ENCODE assay signal across 1 fruit fly cellular context in the genomic region with DNA sequence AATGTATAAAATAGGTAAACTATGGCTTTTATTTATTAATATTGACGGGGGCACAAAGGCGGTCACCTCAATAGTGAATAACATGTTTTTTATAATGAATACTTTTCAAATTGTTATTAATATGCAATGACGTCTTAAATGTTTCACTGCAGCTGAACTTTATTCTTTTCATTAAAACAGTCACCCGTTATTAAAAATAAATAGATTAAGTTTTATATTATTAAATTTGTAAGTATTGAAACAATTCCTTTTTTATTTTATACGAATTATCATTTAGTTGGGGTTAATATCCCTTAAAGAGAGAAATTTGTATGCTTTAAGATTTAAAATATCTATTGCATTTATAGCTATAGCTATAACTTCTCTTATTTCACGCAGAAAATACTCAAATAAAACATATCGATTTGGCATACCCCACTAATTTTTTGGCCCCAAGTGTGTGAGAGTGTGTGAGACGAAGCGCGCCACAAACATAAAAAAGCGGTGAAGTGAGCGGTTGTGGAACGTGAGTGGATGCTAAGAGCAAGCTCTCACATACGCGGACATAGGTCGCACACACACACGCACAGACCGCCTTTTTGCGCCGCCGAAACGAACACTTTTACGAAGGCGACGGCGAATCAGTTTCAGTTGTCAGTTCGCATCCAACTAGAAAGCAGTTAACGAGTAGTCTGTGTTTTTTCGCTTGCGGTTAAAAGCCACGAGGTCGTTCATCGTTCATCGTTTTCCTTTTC.
TF ChIP-seq lines count a peak whose summit lies in the region.

A gene (plus strand): TSS at position 626 of the 734 bp plus-strand sequence.

TF ChIP-seq in whole organism, embryonic, 481 proteins besides CTCF, POLR2A, EP300 and RAD21 (continued from another document and continues in another):
- TF ChIP-seq HmgD (GFP tag; optimal IDR thresholded peaks at IDR 0.05; lab: Kevin White, UChicago) (peak; percentile 35), sim (GFP tag; IDR thresholded peaks at IDR 0.05; lab: Robert Waterston, UW) (no peak), Fer1 (GFP tag; optimal IDR thresholded peaks at IDR 0.05; lab: Kevin White, UChicago) (peak; percentile 83), CG10267 (tag; optimal IDR thresholded peaks at IDR 0.05; lab: Kevin White, UChicago) (peak; percentile 80), tap (tag; optimal IDR thresholded peaks at IDR 0.05; lab: Kevin White, UChicago) (peak; percentile 79), CG6791 (GFP tag; IDR thresholded peaks at IDR 0.05; lab: Robert Waterston, UW; ENCODE audit: partially characterized antibody) (no peak), CG16863 (GFP tag; optimal IDR thresholded peaks at IDR 0.05; lab: Kevin White, UChicago) (no peak), dm (GFP tag; optimal IDR thresholded peaks at IDR 0.05; lab: Kevin White, UChicago) (peak; percentile 74), fd96Cb (tag; optimal IDR thresholded peaks at IDR 0.05; lab: Kevin White, UChicago) (peak; percentile 81), Optix (GFP tag; IDR thresholded peaks at IDR 0.05; lab: Robert Waterston, UW) (no peak), CG8089 (GFP tag; optimal IDR thresholded peaks at IDR 0.05; lab: Kevin White, UChicago) (no peak), amos (GFP tag; IDR thresholded peaks at IDR 0.05; lab: Robert Waterston, UW; ENCODE audit: partially characterized antibody) (no peak; the same call in 1 of the 2 replicates), btn (GFP tag; optimal IDR thresholded peaks at IDR 0.05; lab: Kevin White, UChicago) (no peak), CG13775 (GFP tag; optimal IDR thresholded peaks at IDR 0.05; lab: Kevin White, UChicago) (peak; percentile 82), CG9215 (GFP tag; IDR thresholded peaks at IDR 0.05; lab: Robert Waterston, UW) (no peak), dan (GFP tag; IDR thresholded peaks at IDR 0.05; lab: Robert Waterston, UW) (no peak), Lpt (GFP tag; optimal IDR thresholded peaks at IDR 0.05; lab: Kevin White, UChicago) (no peak), ash1 (GFP tag; optimal IDR thresholded peaks at IDR 0.05; lab: Kevin White, UChicago) (no peak), CG10543 (GFP tag; optimal IDR thresholded peaks at IDR 0.05; lab: Kevin White, UChicago) (peak; percentile 35), MBD-R2 (GFP tag; IDR thresholded peaks at IDR 0.05; lab: Robert Waterston, UW) (peak; percentile 37; the same call in 1 of the 2 replicates), sqz (GFP tag; optimal IDR thresholded peaks at IDR 0.05; lab: Kevin White, UChicago) (peak; percentile 62), tna (GFP tag; IDR thresholded peaks at IDR 0.05; lab: Robert Waterston, UW; ENCODE audit: partially characterized antibody) (peak; percentile 34; the same call in 1 of the 2 replicates), Elba2 (GFP tag; optimal IDR thresholded peaks at IDR 0.05; lab: Kevin White, UChicago) (no peak), nerfin-2 (GFP tag; IDR thresholded peaks at IDR 0.05; lab: Robert Waterston, UW; ENCODE audit: partially characterized antibody) (no peak), tgo (GFP tag; IDR thresholded peaks at IDR 0.05; lab: Robert Waterston, UW) (peak; percentile 63; the same call in 2 of the 3 replicates), C15 (GFP tag; IDR thresholded peaks at IDR 0.05; lab: Robert Waterston, UW) (no peak), CoRest (tag; optimal IDR thresholded peaks at IDR 0.05; lab: Kevin White, UChicago) (peak; percentile 95), CG4282 (GFP tag; optimal IDR thresholded peaks at IDR 0.05; lab: Kevin White, UChicago) (no peak), Atf-2 (GFP tag; optimal IDR thresholded peaks at IDR 0.05; lab: Kevin White, UChicago) (no peak), tin (GFP tag; optimal IDR thresholded peaks at IDR 0.05; lab: Kevin White, UChicago) (peak; percentile 46), al (GFP tag; IDR thresholded peaks at IDR 0.05; lab: Robert Waterston, UW) (peak; percentile 50; the same call in 1 of the 2 replicates), CG4707 (GFP tag; optimal IDR thresholded peaks at IDR 0.05; lab: Kevin White, UChicago) (peak; percentile 7), CG7786 (GFP tag; optimal IDR thresholded peaks at IDR 0.05; lab: Kevin White, UChicago) (no peak), Mad (GFP tag; optimal IDR thresholded peaks at IDR 0.05; lab: Kevin White, UChicago) (peak; percentile 6), nerfin-1 (tag; optimal IDR thresholded peaks at IDR 0.05; lab: Kevin White, UChicago) (peak; percentile 80), Dfd (GFP tag; optimal IDR thresholded peaks at IDR 0.05; lab: Kevin White, UChicago) (no peak), ftz-f1 (GFP tag; optimal IDR thresholded peaks at IDR 0.05; lab: Kevin White, UChicago) (peak; percentile 76), CG18262 (tag; optimal IDR thresholded peaks at IDR 0.05; lab: Kevin White, UChicago) (peak; percentile 93), salm (tag; optimal IDR thresholded peaks at IDR 0.05; lab: Kevin White, UChicago) (peak; percentile 79), NFAT (GFP tag; IDR thresholded peaks at IDR 0.05; lab: Robert Waterston, UW) (no peak), dati (GFP tag; IDR thresholded peaks at IDR 0.05; lab: Robert Waterston, UW) (no peak), Camta (GFP tag; optimal IDR thresholded peaks at IDR 0.05; lab: Kevin White, UChicago) (peak; percentile 31), sr (GFP tag; IDR thresholded peaks at IDR 0.05; lab: Robert Waterston, UW) (no peak), CG15514 (GFP tag; optimal IDR thresholded peaks at IDR 0.05; lab: Kevin White, UChicago) (peak; percentile 41), CG17912 (GFP tag; optimal IDR thresholded peaks at IDR 0.05; lab: Kevin White, UChicago) (peak; percentile 12), pzg (GFP tag; optimal IDR thresholded peaks at IDR 0.05; lab: Kevin White, UChicago) (no peak), CG17802 (tag; optimal IDR thresholded peaks at IDR 0.05; lab: Kevin White, UChicago) (peak; percentile 50), chm (GFP tag; IDR thresholded peaks at IDR 0.05; lab: Robert Waterston, UW) (peak; percentile 71; the same call in 1 of the 2 replicates), MTF-1 (GFP tag; optimal IDR thresholded peaks at IDR 0.05; lab: Kevin White, UChicago; ENCODE audit: borderline replicate concordance) (no peak), CG17829 (tag; optimal IDR thresholded peaks at IDR 0.05; lab: Kevin White, UChicago) (peak; percentile 86), CG1792 (GFP tag; optimal IDR thresholded peaks at IDR 0.05; lab: Kevin White, UChicago) (no peak), dmrt99B (tag; optimal IDR thresholded peaks at IDR 0.05; lab: Kevin White, UChicago) (peak; percentile 91), Sox100B (GFP tag; optimal IDR thresholded peaks at IDR 0.05; lab: Kevin White, UChicago) (peak; percentile 94), gsb (GFP tag; IDR thresholded peaks at IDR 0.05; lab: Robert Waterston, UW) (no peak), CG9797 (GFP tag; optimal IDR thresholded peaks at IDR 0.05; lab: Kevin White, UChicago) (no peak), CkIIα-i1 (GFP tag; IDR thresholded peaks at IDR 0.05; lab: Robert Waterston, UW) (no peak), kay (GFP tag; optimal IDR thresholded peaks at IDR 0.05; lab: Kevin White, UChicago) (peak; percentile 6), CG5953 (GFP tag; IDR thresholded peaks at IDR 0.05; lab: Robert Waterston, UW) (0 out of 2 replicates have a peak, but pooled peaks have one; percentile 42), CG15696 (tag; optimal IDR thresholded peaks at IDR 0.05; lab: Kevin White, UChicago) (peak; percentile 41), CG8478 (optimal IDR thresholded peaks at IDR 0.05; lab: Kevin White, UChicago) (no peak), CG1024 (GFP tag; IDR thresholded peaks at IDR 0.05; lab: Robert Waterston, UW) (no peak), CG32532 (GFP tag; IDR thresholded peaks at IDR 0.05; lab: Robert Waterston, UW) (peak; percentile 76), CG10274 (GFP tag; optimal IDR thresholded peaks at IDR 0.05; lab: Kevin White, UChicago) (peak; percentile 63), BtbVII (GFP tag; optimal IDR thresholded peaks at IDR 0.05; lab: Kevin White, UChicago) (peak; percentile 90), Chrac-16 (GFP tag; optimal IDR thresholded peaks at IDR 0.05; lab: Kevin White, UChicago) (peak; percentile 59), Sry-β (GFP tag; optimal IDR thresholded peaks at IDR 0.05; lab: Kevin White, UChicago) (peak; percentile 43), HHEX (GFP tag; optimal IDR thresholded peaks at IDR 0.05; lab: Kevin White, UChicago) (peak; percentile 89), CG16813 (GFP tag; IDR thresholded peaks at IDR 0.05; lab: Robert Waterston, UW; ENCODE audit: partially characterized antibody) (no peak), fd3F (GFP tag; optimal IDR thresholded peaks at IDR 0.05; lab: Kevin White, UChicago) (peak; percentile 77), CG5245 (GFP tag; optimal IDR thresholded peaks at IDR 0.05; lab: Kevin White, UChicago) (no peak), ken (GFP tag; IDR thresholded peaks at IDR 0.05; lab: Robert Waterston, UW) (peak; percentile 24; the same call in 2 of the 3 replicates), Hr3 (GFP tag; optimal IDR thresholded peaks at IDR 0.05; lab: Kevin White, UChicago) (peak; percentile 78), CG12219 (GFP tag; optimal IDR thresholded peaks at IDR 0.05; lab: Kevin White, UChicago) (peak; percentile 50), CG1603 (tag; optimal IDR thresholded peaks at IDR 0.05; lab: Kevin White, UChicago) (peak; percentile 25), klu (GFP tag; IDR thresholded peaks at IDR 0.05; lab: Robert Waterston, UW) (peak; percentile 26; the same call in 1 of the 2 replicates), h (optimal IDR thresholded peaks at IDR 0.05; lab: Kevin White, UChicago) (no peak), Drgx (GFP tag; IDR thresholded peaks at IDR 0.05; lab: Robert Waterston, UW) (peak; percentile 45), CG14441 (GFP tag; IDR thresholded peaks at IDR 0.05; lab: Robert Waterston, UW) (peak; percentile 67; the same call in 1 of the 2 replicates), zfh1 (GFP tag; IDR thresholded peaks at IDR 0.05; lab: Robert Waterston, UW) (0 out of 3 replicates have a peak, but pooled peaks have one; percentile 41), Xrp1 (GFP tag; IDR thresholded peaks at IDR 0.05; lab: Robert Waterston, UW) (peak; percentile 49), zen2 (GFP tag; IDR thresholded peaks at IDR 0.05; lab: Robert Waterston, UW; ENCODE audit: partially characterized antibody) (no peak), disco-r (GFP tag; optimal IDR thresholded peaks at IDR 0.05; lab: Kevin White, UChicago) (no peak), schlank (tag; optimal IDR thresholded peaks at IDR 0.05; lab: Kevin White, UChicago) (no peak), CG10431 (GFP tag; optimal IDR thresholded peaks at IDR 0.05; lab: Kevin White, UChicago) (peak; percentile 32), CG4730 (GFP tag; IDR thresholded peaks at IDR 0.05; lab: Robert Waterston, UW) (no peak; the same call in 1 of the 2 replicates), Poxn (GFP tag; IDR thresholded peaks at IDR 0.05; lab: Robert Waterston, UW) (no peak), zf30C (GFP tag; optimal IDR thresholded peaks at IDR 0.05; lab: Kevin White, UChicago) (no peak), CG10366 (GFP tag; IDR thresholded peaks at IDR 0.05; lab: Robert Waterston, UW) (peak; percentile 49; the same call in 1 of the 2 replicates), CG11695 (GFP tag; IDR thresholded peaks at IDR 0.05; lab: Robert Waterston, UW) (peak; percentile 75), cas (GFP tag; IDR thresholded peaks at IDR 0.05; lab: Robert Waterston, UW) (no peak), Fer3 (tag; optimal IDR thresholded peaks at IDR 0.05; lab: Kevin White, UChicago) (peak; percentile 83), Jarid2 (GFP tag; optimal IDR thresholded peaks at IDR 0.05; lab: Kevin White, UChicago) (peak; percentile 89), Dp (GFP tag; optimal IDR thresholded peaks at IDR 0.05; lab: Kevin White, UChicago) (no peak), CG2889 (GFP tag; IDR thresholded peaks at IDR 0.05; lab: Robert Waterston, UW) (no peak), ab (GFP tag; optimal IDR thresholded peaks at IDR 0.05; lab: Kevin White, UChicago) (no peak), CG7987 (GFP tag; optimal IDR thresholded peaks at IDR 0.05; lab: Kevin White, UChicago) (no peak), YL-1 (GFP tag; optimal IDR thresholded peaks at IDR 0.05; lab: Kevin White, UChicago) (peak; percentile 26), CG3163 (GFP tag; optimal IDR thresholded peaks at IDR 0.05; lab: Kevin White, UChicago) (peak; percentile 83), CG11456 (GFP tag; IDR thresholded peaks at IDR 0.05; lab: Robert Waterston, UW) (peak; percentile 52; the same call in 2 of the 3 replicates), oc (tag; optimal IDR thresholded peaks at IDR 0.05; lab: Kevin White, UChicago) (peak; percentile 14), so (GFP tag; IDR thresholded peaks at IDR 0.05; lab: Robert Waterston, UW) (peak; percentile 46; the same call in 1 of the 3 replicates), CG11398 (GFP tag; optimal IDR thresholded peaks at IDR 0.05; lab: Kevin White, UChicago) (no peak), Med (GFP tag; lab: Kevin White, UChicago) (peak; percentile 82), Myb (GFP tag; optimal IDR thresholded peaks at IDR 0.05; lab: Kevin White, UChicago) (no peak), CG2678 (tag; optimal IDR thresholded peaks at IDR 0.05; lab: Kevin White, UChicago) (peak; percentile 96), CG17568 (GFP tag; optimal IDR thresholded peaks at IDR 0.05; lab: Kevin White, UChicago) (peak; percentile 38), CG3838 (GFP tag; optimal IDR thresholded peaks at IDR 0.05; lab: Kevin White, UChicago) (no peak), CG1233 (GFP tag; optimal IDR thresholded peaks at IDR 0.05; lab: Kevin White, UChicago) (peak; percentile 77), trem (tag; optimal IDR thresholded peaks at IDR 0.05; lab: Kevin White, UChicago) (peak; percentile 60), fru (optimal IDR thresholded peaks at IDR 0.05; lab: Kevin White, UChicago) (no peak), jing (GFP tag; optimal IDR thresholded peaks at IDR 0.05; lab: Kevin White, UChicago) (peak; percentile 9), da (GFP tag; optimal IDR thresholded peaks at IDR 0.05; lab: Kevin White, UChicago) (no peak), ssp (GFP tag; IDR thresholded peaks at IDR 0.05; lab: Robert Waterston, UW) (peak; percentile 36; the same call in 1 of the 2 replicates), bowl (GFP tag; IDR thresholded peaks at IDR 0.05; lab: Robert Waterston, UW) (no peak), sima (GFP tag; optimal IDR thresholded peaks at IDR 0.05; lab: Kevin White, UChicago) (no peak), Xbp1 (GFP tag; optimal IDR thresholded peaks at IDR 0.05; lab: Kevin White, UChicago) (peak; percentile 77), hkb (optimal IDR thresholded peaks at IDR 0.05; lab: Kevin White, UChicago) (no peak), hkb (GFP tag; IDR thresholded peaks at IDR 0.05; lab: Robert Waterston, UW) (peak; percentile 44; the same call in 1 of the 2 replicates), CG14014 (GFP tag; IDR thresholded peaks at IDR 0.05; lab: Robert Waterston, UW) (peak; percentile 44), CG11093 (GFP tag; IDR thresholded peaks at IDR 0.05; lab: Robert Waterston, UW) (no peak), Hr78 (GFP tag; optimal IDR thresholded peaks at IDR 0.05; lab: Kevin White, UChicago) (peak in 1 of 2 experiments; percentile 62), crc (GFP tag; optimal IDR thresholded peaks at IDR 0.05; lab: Kevin White, UChicago) (no peak)
